Fruit fly (Drosophila melanogaster) whole organism, adult: Measurements from ENCODE around the gene CG16953.

Experiments
- CG12768 ChIP-seq: fragments of 200-800 bp; sonication (Bioruptor generic); optimal IDR thresholded peaks from 2 replicates; lab custom pipeline; 2017; ENCODE audit warnings: missing biosample characterization, missing genetic modification characterization, mild to moderate bottlenecking, moderate library complexity, missing genetic modification reagents
- CG1620 ChIP-seq: fragments of 200-800 bp; sonication (Bioruptor generic); optimal IDR thresholded peaks from 2 replicates; lab custom pipeline; 2016; ENCODE audit warnings: missing biosample characterization, missing genetic modification characterization
- cic ChIP-seq: fragments of 200-800 bp; sonication (Bioruptor generic); optimal IDR thresholded peaks from 2 replicates; lab custom pipeline; 2017; ENCODE audit warnings: missing biosample characterization, mild to moderate bottlenecking, missing genetic modification characterization, moderate library complexity
- kay ChIP-seq: fragments of 200-800 bp; sonication (Bioruptor generic); peaks from one replicate; lab custom pipeline; 2016; ENCODE audit warnings: missing biosample characterization, missing genetic modification characterization, borderline replicate concordance
- toe ChIP-seq: fragments of 200-800 bp; sonication (Bioruptor generic); optimal IDR thresholded peaks from 2 replicates; lab custom pipeline; 2016; ENCODE audit warnings: missing biosample characterization, missing genetic modification characterization

DNA sequence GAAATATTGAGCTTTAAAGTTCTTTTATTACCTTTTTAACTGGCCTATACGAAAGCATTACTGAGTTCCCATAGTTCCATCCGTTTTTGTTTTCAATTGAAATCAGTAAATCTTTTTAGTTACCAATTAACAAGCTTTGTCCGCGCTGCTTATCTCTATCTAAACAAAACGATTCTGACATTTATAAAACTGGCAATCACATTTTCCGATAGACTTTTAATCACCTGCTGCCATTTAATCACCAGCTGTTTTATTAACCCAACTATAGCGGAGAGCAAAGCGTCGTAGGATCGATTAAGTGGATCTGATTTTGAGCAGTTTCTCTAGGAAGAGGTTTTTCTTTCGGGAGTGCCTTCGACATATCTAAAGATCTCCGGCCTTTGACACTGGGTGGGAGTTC is 17.0 kb upstream of the CG16953 start:
- peak; percentile 32 for TF ChIP-seq kay (GFP tag; lab: Kevin White, UChicago)
- no peak for TF ChIP-seq CG12768
- TF ChIP-seq toe (GFP tag; lab: Kevin White, UChicago), result no peak
- no peak for TF ChIP-seq cic
- no peak for TF ChIP-seq CG1620 (GFP tag; lab: Kevin White, UChicago)
